Worm (Caenorhabditis elegans) whole organism, L4 larva: Measurements from ENCODE around the gene sod-4.

Experiments used
- T26A8.4 ChIP-seq: fragments of 200-800 bp; sonication (Bioruptor generic); IDR thresholded peaks from 2 replicates; pipeline ENCODE4 v1.3.6; 2022; ENCODE audit warnings: missing genetic modification characterization, missing compliant biosample characterization
- ama-1 ChIP-seq: fragments of 150-350 bp; optimal IDR thresholded peaks from 2 replicates; lab custom pipeline; 2014; ENCODE audit warnings: inconsistent platforms, mixed read lengths
- ceh-82 ChIP-seq: sonication (generic microtip); optimal IDR thresholded peaks from 2 replicates; lab custom pipeline; 2017; ENCODE audit warnings: missing biosample characterization, missing genetic modification characterization
- ces-1 ChIP-seq: fragments of 150-350 bp; sonication (generic microtip); optimal IDR thresholded peaks from 4 replicates; lab custom pipeline; 2014; ENCODE audit warnings: missing biosample characterization, missing genetic modification reagents, missing genetic modification characterization
- fos-1 ChIP-seq: fragments of 150-350 bp; optimal IDR thresholded peaks from 2 replicates; lab custom pipeline; 2014; ENCODE audit warnings: missing biosample characterization, missing genetic modification characterization
- jun-1 ChIP-seq: fragments of 150-350 bp; optimal IDR thresholded peaks from 2 replicates; lab custom pipeline; 2014; ENCODE audit warnings: missing biosample characterization, missing genetic modification reagents, missing genetic modification characterization
- lim-7 ChIP-seq: fragments of 200-800 bp; sonication (Bioruptor generic); IDR thresholded peaks from 2 replicates; pipeline ENCODE4 v1.3.6; 2022; ENCODE audit warnings: missing genetic modification characterization, missing compliant biosample characterization
- lin-15B ChIP-seq: fragments of 150-350 bp; sonication (generic microtip); optimal IDR thresholded peaks from 3 replicates; lab custom pipeline; 2014; ENCODE audit warnings: missing biosample characterization, missing genetic modification characterization
- lsy-2 ChIP-seq, 2 experiments: fragments of 150-350 bp in 1 of 2; sonication (generic microtip) in 1 of 2; optimal IDR thresholded peaks; 2 replicates each; lab custom pipeline; 2014 to 2017; ENCODE audit warnings: missing biosample characterization in 2 of 2, missing genetic modification characterization in 2 of 2
- snpc-4 ChIP-seq: fragments of 150-350 bp; optimal IDR thresholded peaks from 2 replicates; lab custom pipeline; 2014; ENCODE audit warnings: missing biosample characterization, missing genetic modification characterization
- unc-130 ChIP-seq: sonication (generic microtip); optimal IDR thresholded peaks from 2 replicates; lab custom pipeline; 2016; ENCODE audit warnings: missing genetic modification reagents, missing genetic modification characterization, missing compliant biosample characterization
- unc-62 ChIP-seq, 3 experiments: fragments of 150-350 bp in 1 of 3; sonication (generic microtip); optimal IDR thresholded peaks in 2 of 3; peaks in 1 of 3; 1 replicate in 1 of 3; 2 replicates in 2 of 3; lab custom pipeline; 2014 to 2017; ENCODE audit warnings: missing biosample characterization in 3 of 3, missing genetic modification characterization in 3 of 3, missing genetic modification reagents in 3 of 3, missing genotype in 1 of 3
- ztf-11 ChIP-seq: fragments of 150-350 bp; optimal IDR thresholded peaks from 2 replicates; lab custom pipeline; 2014; ENCODE audit warnings: missing biosample characterization, missing genetic modification characterization

- TF ChIP-seq ama-1 (lab: Kevin White, UChicago): peak; percentile 77
- TF ChIP-seq ceh-82 (tag; lab: Kevin White, UChicago): no peak
- TF ChIP-seq fos-1: no peak
- peak; percentile 45 for TF ChIP-seq jun-1
- TF ChIP-seq T26A8.4: peak; percentile 67
- no peak for TF ChIP-seq lim-7
- peak; percentile 44 for TF ChIP-seq unc-130
- TF ChIP-seq unc-62 (GFP tag; optimal IDR thresholded peaks at IDR 0.05 in 1 of 2; lab: Kevin White, UChicago): peak in 1 of 2 experiments; percentile 99
- no peak for TF ChIP-seq unc-62 (tag; optimal IDR thresholded peaks at IDR 0.05; lab: Kevin White, UChicago)
- peak; percentile 20 for TF ChIP-seq lin-15B (tag; lab: Kevin White, UChicago)
- no peak for TF ChIP-seq ces-1 (GFP tag; lab: Kevin White, UChicago)
- TF ChIP-seq lsy-2 (tag; optimal IDR thresholded peaks at IDR 0.05; lab: Kevin White, UChicago): peak; percentile 70 to 94
- TF ChIP-seq snpc-4 (tag; lab: Kevin White, UChicago): peak; percentile 23
- no peak for TF ChIP-seq ztf-11 (tag; lab: Kevin White, UChicago)
Measured at ce11 chrIII:9521410-9522090, 21.4 kb upstream of the sod-4 start, which contains the start of the genes clu-1 and prp-40.
